Fruit fly (Drosophila melanogaster) whole organism, wandering third instar larva: ENCODE results near the gene CG16998.

Experiments used
- Abd-B ChIP-seq: fragments of >200 bp; optimal IDR thresholded peaks from 2 replicates; lab custom pipeline; 2017; ENCODE audit warnings: missing biosample characterization, missing genetic modification characterization
- CG32264 ChIP-seq: fragments of 200-800 bp; sonication (Bioruptor generic); optimal IDR thresholded peaks from 2 replicates; lab custom pipeline; 2016; ENCODE audit warnings: missing biosample characterization, missing genetic modification characterization
- CG9705 ChIP-seq: fragments of 200-800 bp; sonication (Bioruptor generic); optimal IDR thresholded peaks from 2 replicates; lab custom pipeline; 2018; ENCODE audit warnings: missing biosample characterization, mild to moderate bottlenecking, missing genetic modification characterization
- CrebA ChIP-seq: fragments of 200-800 bp; sonication (Bioruptor generic); optimal IDR thresholded peaks from 2 replicates; lab custom pipeline; 2016; ENCODE audit warnings: missing biosample characterization, mild to moderate bottlenecking, missing genetic modification characterization, borderline replicate concordance
- Dfd ChIP-seq: fragments of >200 bp; optimal IDR thresholded peaks from 2 replicates; lab custom pipeline; 2017; ENCODE audit warnings: missing biosample characterization, missing genetic modification characterization
- Dif ChIP-seq: fragments of 200-275, 200-300 bp; sonication (Bioruptor generic); optimal IDR thresholded peaks from 2 replicates; lab custom pipeline; 2018; ENCODE audit warnings: missing biosample characterization, missing genetic modification characterization; ENCODE audit not compliant: partially characterized antibody
- GATAd ChIP-seq: sonication (Bioruptor generic); optimal IDR thresholded peaks from 2 replicates; lab custom pipeline; 2016; ENCODE audit warnings: missing biosample characterization, missing genetic modification characterization
- HLH106 ChIP-seq: fragments of 200-800 bp; optimal IDR thresholded peaks from 3 replicates; lab custom pipeline; 2019; ENCODE audit warnings: missing biosample characterization, mild to moderate bottlenecking, missing genetic modification characterization, moderate library complexity
- Hnf4 ChIP-seq: fragments of 200-800 bp; sonication (Bioruptor generic); optimal IDR thresholded peaks from 2 replicates; lab custom pipeline; 2016; ENCODE audit warnings: missing biosample characterization, mild to moderate bottlenecking, missing genetic modification characterization
- Hr78 ChIP-seq: fragments of >200 bp; optimal IDR thresholded peaks from 2 replicates; lab custom pipeline; 2017; ENCODE audit warnings: missing biosample characterization, missing genetic modification characterization
- Hr83 ChIP-seq: fragments of 200-300 bp; sonication (Bioruptor generic); optimal IDR thresholded peaks from 2 replicates; lab custom pipeline; 2016; ENCODE audit warnings: missing biosample characterization, mild to moderate bottlenecking, missing genetic modification characterization, moderate library complexity; ENCODE audit not compliant: poor library complexity, severe bottlenecking
- Jra ChIP-seq: sonication (Bioruptor generic); optimal IDR thresholded peaks from 2 replicates; lab custom pipeline; 2016; ENCODE audit warnings: missing biosample characterization, missing genetic modification characterization
- Mio ChIP-seq: sonication (Bioruptor generic); optimal IDR thresholded peaks from 2 replicates; lab custom pipeline; 2016; ENCODE audit warnings: missing biosample characterization, missing genetic modification characterization
- Myc ChIP-seq: fragments of >200 bp; optimal IDR thresholded peaks from 2 replicates; lab custom pipeline; 2017
- N ChIP-seq: fragments of >200 bp; optimal IDR thresholded peaks from 2 replicates; lab custom pipeline; 2018; ENCODE audit warnings: missing biosample characterization, missing external identifiers, missing genetic modification characterization
- OdsH ChIP-seq: fragments of 200-800 bp; sonication (Bioruptor generic); optimal IDR thresholded peaks from 2 replicates; lab custom pipeline; 2016; ENCODE audit warnings: missing biosample characterization, mild to moderate bottlenecking, missing genetic modification characterization
- Rel ChIP-seq, 2 experiments: fragments of 200-800 bp; sonication (Bioruptor generic) in 1 of 2; optimal IDR thresholded peaks; 2 replicates in 1 of 2; 3 replicates in 1 of 2; lab custom pipeline; 2016 to 2019; ENCODE audit warnings: mild to moderate bottlenecking in 2 of 2, missing biosample characterization in 2 of 2, missing genetic modification characterization in 2 of 2, moderate library complexity in 1 of 2
- Sp1 ChIP-seq: fragments of 200-800 bp; sonication (Bioruptor generic); optimal IDR thresholded peaks from 3 replicates; lab custom pipeline; 2019; ENCODE audit warnings: missing biosample characterization, mild to moderate bottlenecking, missing genetic modification characterization, moderate library complexity
- Vsx2 ChIP-seq: fragments of 200-300, 225-300 bp; sonication (Bioruptor generic); optimal IDR thresholded peaks from 2 replicates; lab custom pipeline; 2018; ENCODE audit warnings: missing biosample characterization, missing genetic modification characterization; ENCODE audit not compliant: partially characterized antibody
- br ChIP-seq: fragments of 200-800 bp; sonication (Bioruptor generic); optimal IDR thresholded peaks from 2 replicates; lab custom pipeline; 2016; ENCODE audit warnings: missing biosample characterization, missing genetic modification characterization
- brk ChIP-seq: fragments of 200-800 bp; sonication (Bioruptor generic); optimal IDR thresholded peaks from 2 replicates; lab custom pipeline; 2016; ENCODE audit warnings: missing biosample characterization, mild to moderate bottlenecking, missing genetic modification characterization
- dl ChIP-seq, 2 experiments: fragments of 175-275, 200-275 bp in 1 of 2; fragments of 200-275 bp in 1 of 2; sonication (Bioruptor generic); optimal IDR thresholded peaks; lab custom pipeline; 2018; ENCODE audit warnings: mild to moderate bottlenecking in 2 of 2, missing biosample characterization in 2 of 2, missing genetic modification characterization in 2 of 2, moderate library complexity in 2 of 2; ENCODE audit not compliant: partially characterized antibody in 2 of 2, insufficient read depth in 1 of 2
- dmrt93B ChIP-seq: fragments of 200-800 bp; sonication (Bioruptor generic); optimal IDR thresholded peaks from 2 replicates; lab custom pipeline; 2018; ENCODE audit warnings: missing biosample characterization, mild to moderate bottlenecking, missing genetic modification characterization
- dsf ChIP-seq: sonication (Bioruptor generic); optimal IDR thresholded peaks from 2 replicates; lab custom pipeline; 2016; ENCODE audit warnings: missing biosample characterization, missing genetic modification characterization, borderline replicate concordance
- ey ChIP-seq: fragments of 200-800 bp; sonication (Bioruptor generic); optimal IDR thresholded peaks from 2 replicates; lab custom pipeline; 2016; ENCODE audit warnings: missing biosample characterization, missing genetic modification characterization
- foxo ChIP-seq, 2 experiments: fragments of 200-800 bp; sonication (Bioruptor generic); optimal IDR thresholded peaks; 2 replicates in 1 of 2; 3 replicates in 1 of 2; lab custom pipeline; 2016 to 2017; ENCODE audit warnings: missing biosample characterization in 2 of 2, missing genetic modification characterization in 2 of 2
- fru ChIP-seq: fragments of 200-800 bp; sonication (Bioruptor generic); optimal IDR thresholded peaks from 3 replicates; lab custom pipeline; 2016; ENCODE audit warnings: missing biosample characterization, mild to moderate bottlenecking, missing genetic modification characterization
- h ChIP-seq: fragments of 200-800 bp; sonication (Bioruptor generic); optimal IDR thresholded peaks from 3 replicates; lab custom pipeline; 2016; ENCODE audit warnings: missing biosample characterization, mild to moderate bottlenecking, missing genetic modification characterization
- jim ChIP-seq: fragments of 175-275, 200-325 bp; sonication (Bioruptor generic); optimal IDR thresholded peaks from 2 replicates; lab custom pipeline; 2016; ENCODE audit warnings: missing biosample characterization, mild to moderate bottlenecking, missing genetic modification characterization
- lola ChIP-seq: fragments of >200 bp; optimal IDR thresholded peaks from 2 replicates; lab custom pipeline; 2017; ENCODE audit warnings: missing biosample characterization, missing genetic modification characterization
- pan ChIP-seq: fragments of >200 bp; optimal IDR thresholded peaks from 2 replicates; lab custom pipeline; 2017
- psq ChIP-seq: fragments of 200-800 bp; sonication (Bioruptor generic); optimal IDR thresholded peaks from 3 replicates; lab custom pipeline; 2017; ENCODE audit warnings: missing biosample characterization, mild to moderate bottlenecking, missing genetic modification characterization, moderate library complexity
- rgr ChIP-seq: fragments of 200-800 bp; sonication (Bioruptor generic); optimal IDR thresholded peaks from 3 replicates; lab custom pipeline; 2016; ENCODE audit warnings: missing biosample characterization, mild to moderate bottlenecking, missing genetic modification characterization
- sage ChIP-seq: fragments of 200-800 bp; sonication (Bioruptor generic); optimal IDR thresholded peaks from 2 replicates; lab custom pipeline; 2016; ENCODE audit warnings: missing biosample characterization, mild to moderate bottlenecking, missing genetic modification characterization
- sv ChIP-seq: fragments of 200-800 bp; sonication (Bioruptor generic); optimal IDR thresholded peaks from 3 replicates; lab custom pipeline; 2016; ENCODE audit warnings: missing biosample characterization, missing genetic modification characterization
- tai ChIP-seq: sonication (Bioruptor generic); optimal IDR thresholded peaks from 2 replicates; lab custom pipeline; 2016; ENCODE audit warnings: missing biosample characterization, missing genetic modification characterization
- usp ChIP-seq: fragments of >200 bp; optimal IDR thresholded peaks from 2 replicates; lab custom pipeline; 2017; ENCODE audit warnings: missing biosample characterization, missing genetic modification characterization
- woc ChIP-seq: sonication (Bioruptor generic); optimal IDR thresholded peaks from 2 replicates; lab custom pipeline; 2016; ENCODE audit warnings: missing biosample characterization, mild to moderate bottlenecking, missing genetic modification characterization

Gene CG16998

DNA sequence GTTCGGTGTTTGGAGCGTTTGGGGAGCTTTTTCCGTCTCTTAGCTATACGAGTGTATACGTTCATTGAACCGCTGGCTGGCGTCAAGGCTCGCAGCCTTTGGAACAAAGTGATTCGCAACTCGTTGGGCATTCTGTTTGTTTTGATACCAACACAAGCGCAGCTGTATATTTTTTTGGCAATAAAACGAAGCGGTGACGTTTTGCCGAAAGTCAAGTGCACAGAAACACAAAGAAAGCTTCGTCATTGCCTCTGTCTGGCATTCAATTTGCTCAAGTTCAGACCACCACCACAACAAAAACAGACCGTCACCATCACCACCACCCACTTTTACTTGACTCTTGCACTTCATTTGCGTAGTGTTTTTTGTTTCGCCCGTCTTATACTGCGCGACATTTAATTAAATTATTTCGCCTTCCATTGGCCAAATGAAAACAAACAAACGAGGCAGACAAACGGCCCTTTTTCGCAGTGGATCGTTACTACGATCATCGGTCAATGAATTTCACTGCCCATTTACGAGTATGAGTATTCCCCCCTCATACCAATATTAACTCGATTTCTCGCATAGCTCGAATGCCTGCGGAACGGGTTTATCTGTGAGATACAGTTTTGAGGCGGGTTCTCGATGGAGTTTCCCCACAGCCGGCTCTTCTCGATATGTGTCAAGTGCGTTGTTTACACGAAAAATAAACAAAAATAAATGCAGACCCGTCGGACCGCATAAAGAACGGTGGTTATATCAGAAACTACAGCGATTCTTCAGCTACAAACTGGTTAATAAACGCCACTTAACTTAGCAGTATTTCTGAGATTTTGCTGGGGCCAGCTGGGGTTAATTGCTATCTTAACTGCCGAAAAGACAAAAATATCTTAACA, 8.9 kb downstream of the CG16998 start:
- TF ChIP-seq woc (no peak), Mio (GFP tag; lab: Kevin White, UChicago) (no peak), br (GFP tag; lab: Kevin White, UChicago) (peak; percentile 41), dl (GFP tag; optimal IDR thresholded peaks at IDR 0.05; lab: Kevin White, UChicago; ENCODE audit: insufficient read depth in 1 of 2, partially characterized antibody in 2 of 2) (no peak), foxo (GFP tag; optimal IDR thresholded peaks at IDR 0.05; lab: Kevin White, UChicago) (peak in 1 of 2 experiments; percentile 46), Hr78 (GFP tag; lab: Kevin White, UChicago) (no peak), GATAd (GFP tag; lab: Kevin White, UChicago) (no peak), Hnf4 (GFP tag; lab: Kevin White, UChicago) (peak; percentile 25), ey (GFP tag; lab: Kevin White, UChicago) (no peak), Vsx2 (GFP tag; lab: Kevin White, UChicago) (no peak), brk (GFP tag; lab: Kevin White, UChicago) (peak; percentile 54), jim (GFP tag; lab: Kevin White, UChicago) (no peak), tai (GFP tag; lab: Kevin White, UChicago) (peak; percentile 53), h (GFP tag; lab: Kevin White, UChicago) (peak; percentile 44), Dif (GFP tag; lab: Kevin White, UChicago) (no peak), Hr83 (GFP tag; lab: Kevin White, UChicago) (peak; percentile 34), Dfd (GFP tag; lab: Kevin White, UChicago) (no peak), Sp1 (GFP tag; lab: Kevin White, UChicago) (no peak), psq (peak; percentile 4), rgr (GFP tag; lab: Kevin White, UChicago) (peak; percentile 48), Myc (lab: Kevin White, UChicago) (no peak), lola (GFP tag; lab: Kevin White, UChicago) (no peak), Jra (GFP tag; lab: Kevin White, UChicago) (no peak), fru (GFP tag; lab: Kevin White, UChicago) (peak; percentile 73), usp (GFP tag; lab: Kevin White, UChicago) (no peak), dmrt93B (GFP tag; lab: Kevin White, UChicago) (no peak), CG32264 (GFP tag; lab: Kevin White, UChicago) (no peak), pan (lab: Kevin White, UChicago) (no peak), N (GFP tag; lab: Kevin White, UChicago) (no peak), Rel (GFP tag; optimal IDR thresholded peaks at IDR 0.05; lab: Kevin White, UChicago) (no peak), Rel (tag; optimal IDR thresholded peaks at IDR 0.05; lab: Kevin White, UChicago) (peak; percentile 17), OdsH (GFP tag; lab: Kevin White, UChicago) (no peak), CrebA (GFP tag; lab: Kevin White, UChicago) (peak; percentile 60), sv (no peak), Abd-B (GFP tag; lab: Kevin White, UChicago) (no peak), HLH106 (tag; lab: Kevin White, UChicago) (no peak), CG9705 (GFP tag; lab: Kevin White, UChicago) (no peak), dsf (GFP tag; lab: Kevin White, UChicago) (no peak), sage (GFP tag; lab: Kevin White, UChicago) (no peak)
